Worm (Caenorhabditis elegans) whole organism, young adult: ENCODE data around the gene W01D2.1.

Source experiments
- B0035.1 ChIP-seq: sonication (generic microtip); optimal IDR thresholded peaks from 2 replicates; lab custom pipeline; 2016; ENCODE audit warnings: missing genetic modification characterization, mild to moderate bottlenecking, missing compliant biosample characterization, missing genotype, missing genetic modification reagents
- D2030.7 ChIP-seq: fragments of 200-800 bp; sonication (Bioruptor generic); IDR thresholded peaks from 2 replicates; pipeline ENCODE4 v1.3.6; 2022; ENCODE audit warnings: missing genetic modification reagents, missing genetic modification characterization, missing compliant biosample characterization
- K11D2.4 ChIP-seq: fragments of 200-800 bp; sonication (Bioruptor generic); IDR thresholded peaks from 2 replicates; pipeline ENCODE4 v1.3.6; 2022; ENCODE audit warnings: missing genetic modification reagents, missing genetic modification characterization, missing compliant biosample characterization
- K12H6.12 ChIP-seq: fragments of 200-800 bp; sonication (Bioruptor generic); optimal IDR thresholded peaks from 2 replicates; lab custom pipeline; 2018; ENCODE audit warnings: mild to moderate bottlenecking, missing genetic modification characterization, missing compliant biosample characterization
- T26A5.8 ChIP-seq: sonication (generic microtip); optimal IDR thresholded peaks from 2 replicates; lab custom pipeline; 2016; ENCODE audit warnings: missing genetic modification characterization, missing compliant biosample characterization
- Y79H2A.3 ChIP-seq: fragments of 200-800 bp; sonication (Bioruptor generic); conservative IDR thresholded peaks from 2 replicates; pipeline ENCODE4 v1.3.6; 2022; ENCODE audit warnings: missing genetic modification reagents, missing genetic modification characterization, missing compliant biosample characterization
- ZK185.1 ChIP-seq: sonication (generic microtip); optimal IDR thresholded peaks from 2 replicates; lab custom pipeline; 2016; ENCODE audit warnings: mild to moderate bottlenecking, missing genetic modification characterization, missing compliant biosample characterization; ENCODE audit not compliant: poor library complexity, severe bottlenecking
- aptf-2 ChIP-seq: fragments of 200-800 bp; sonication (Bioruptor generic); conservative IDR thresholded peaks from 2 replicates; pipeline ENCODE4 v1.3.6; 2022; ENCODE audit warnings: missing genetic modification reagents, missing genetic modification characterization, missing compliant biosample characterization
- aptf-3 ChIP-seq: fragments of 200-800 bp; sonication (Bioruptor generic); IDR thresholded peaks from 2 replicates; pipeline ENCODE4 v1.3.6; 2022; ENCODE audit warnings: missing genetic modification characterization, missing compliant biosample characterization
- athp-1 ChIP-seq: sonication (generic microtip); optimal IDR thresholded peaks from 2 replicates; lab custom pipeline; 2017; ENCODE audit warnings: mild to moderate bottlenecking, missing genetic modification characterization, missing compliant biosample characterization
- attf-3 ChIP-seq: fragments of 200-800 bp; sonication (Bioruptor generic); conservative IDR thresholded peaks from 2 replicates; pipeline ENCODE4 v1.3.6; 2022; ENCODE audit warnings: missing genetic modification reagents, missing genetic modification characterization, missing compliant biosample characterization
- attf-6 ChIP-seq: fragments of 200-800 bp; sonication (Bioruptor generic); IDR thresholded peaks from 2 replicates; pipeline ENCODE4 v1.3.6; 2022; ENCODE audit warnings: missing genetic modification reagents, missing genetic modification characterization, missing compliant biosample characterization
- bed-2 ChIP-seq: fragments of 200-800 bp; sonication (Bioruptor generic); IDR thresholded peaks from 2 replicates; pipeline ENCODE4 v1.3.6; 2022; ENCODE audit warnings: missing genetic modification reagents, missing genetic modification characterization, missing compliant biosample characterization
- ceh-40 ChIP-seq: fragments of 200-800 bp; sonication (Bioruptor generic); IDR thresholded peaks from 2 replicates; pipeline ENCODE4 v1.3.6; 2022; ENCODE audit warnings: missing genetic modification characterization, missing compliant biosample characterization
- ceh-79 ChIP-seq: sonication (generic microtip); optimal IDR thresholded peaks from 2 replicates; lab custom pipeline; 2017; ENCODE audit warnings: mild to moderate bottlenecking, missing genetic modification characterization, missing compliant biosample characterization
- egl-44 ChIP-seq: fragments of 200-800 bp; sonication (Bioruptor generic); IDR thresholded peaks from 2 replicates; pipeline ENCODE4 v1.3.6; 2022; ENCODE audit warnings: missing genetic modification reagents, missing genetic modification characterization, missing compliant biosample characterization
- ekl-4 ChIP-seq: fragments of 200-800 bp; sonication (Bioruptor generic); IDR thresholded peaks from 2 replicates; pipeline ENCODE4 v1.3.6; 2022; ENCODE audit warnings: missing genetic modification reagents, missing genetic modification characterization, missing compliant biosample characterization
- hlh-12 ChIP-seq: sonication (generic microtip); optimal IDR thresholded peaks from 2 replicates; lab custom pipeline; 2016; ENCODE audit warnings: missing genetic modification characterization, missing compliant biosample characterization
- hmg-20 ChIP-seq: fragments of 200-800 bp; sonication (Bioruptor generic); IDR thresholded peaks from 2 replicates; pipeline ENCODE4 v1.3.6; 2022; ENCODE audit warnings: missing genetic modification reagents, missing genetic modification characterization, missing compliant biosample characterization
- lin-40 ChIP-seq: sonication (generic microtip); optimal IDR thresholded peaks from 2 replicates; lab custom pipeline; 2016; ENCODE audit warnings: missing genetic modification characterization, mild to moderate bottlenecking, missing compliant biosample characterization, missing genotype, missing genetic modification reagents
- lir-1 ChIP-seq: fragments of 200-800 bp; sonication (Bioruptor generic); conservative IDR thresholded peaks from 2 replicates; pipeline ENCODE4 v1.3.6; 2022; ENCODE audit warnings: missing genetic modification reagents, missing genetic modification characterization, missing compliant biosample characterization
- lsl-1 ChIP-seq: fragments of 200-800 bp; sonication (Bioruptor generic); optimal IDR thresholded peaks from 2 replicates; lab custom pipeline; 2018; ENCODE audit warnings: mild to moderate bottlenecking, missing genetic modification characterization, moderate library complexity, missing compliant biosample characterization
- lsy-27 ChIP-seq: sonication (generic microtip); optimal IDR thresholded peaks from 2 replicates; lab custom pipeline; 2017; ENCODE audit warnings: missing genetic modification characterization, mild to moderate bottlenecking, missing compliant biosample characterization, antibody characterized with exemption, missing genotype, borderline replicate concordance; ENCODE audit not compliant: insufficient read depth
- madf-10 ChIP-seq: sonication (generic microtip); optimal IDR thresholded peaks from 2 replicates; lab custom pipeline; 2016; ENCODE audit warnings: mild to moderate bottlenecking, missing genetic modification characterization, missing compliant biosample characterization
- madf-3 ChIP-seq: fragments of 200-800 bp; sonication (Bioruptor generic); IDR thresholded peaks from 2 replicates; pipeline ENCODE4 v1.3.6; 2022; ENCODE audit warnings: missing genetic modification reagents, missing genetic modification characterization, missing compliant biosample characterization
- madf-6 ChIP-seq: fragments of 200-800 bp; sonication (Bioruptor generic); IDR thresholded peaks from 2 replicates; pipeline ENCODE4 v1.3.6; 2022; ENCODE audit warnings: missing genetic modification reagents, missing genetic modification characterization, missing compliant biosample characterization
- mxl-1 ChIP-seq: sonication (generic microtip); optimal IDR thresholded peaks from 2 replicates; lab custom pipeline; 2016; ENCODE audit warnings: missing genetic modification characterization, missing compliant biosample characterization
- nhr-179 ChIP-seq: sonication (generic microtip); optimal IDR thresholded peaks from 2 replicates; lab custom pipeline; 2016; ENCODE audit warnings: mild to moderate bottlenecking, missing genetic modification characterization, missing compliant biosample characterization
- nhr-80 ChIP-seq: sonication (generic microtip); optimal IDR thresholded peaks from 2 replicates; lab custom pipeline; 2016; ENCODE audit warnings: missing genetic modification characterization, missing compliant biosample characterization
- pbrm-1 ChIP-seq: fragments of 200-800 bp; sonication (Bioruptor generic); IDR thresholded peaks from 2 replicates; pipeline ENCODE4 v1.3.6; 2022; ENCODE audit warnings: missing genetic modification reagents, missing genetic modification characterization, missing compliant biosample characterization
- pha-4 ChIP-seq: fragments of 150-350 bp; sonication (generic microtip); optimal IDR thresholded peaks from 2 replicates; lab custom pipeline; 2014; ENCODE audit warnings: missing biosample characterization, missing genetic modification reagents, missing genetic modification characterization
- rec-8 ChIP-seq, 2 experiments: sonication (generic microtip); optimal IDR thresholded peaks; 2 replicates each; lab custom pipeline; 2016; ENCODE audit warnings: mild to moderate bottlenecking in 2 of 2, missing genetic modification characterization in 2 of 2, missing genetic modification reagents in 2 of 2, missing genotype in 2 of 2, missing biosample characterization in 1 of 2, missing compliant biosample characterization in 1 of 2, moderate library complexity in 1 of 2
- snpc-1.1 ChIP-seq: sonication (generic microtip); optimal IDR thresholded peaks from 2 replicates; lab custom pipeline; 2017; ENCODE audit warnings: missing genetic modification characterization, mild to moderate bottlenecking, missing compliant biosample characterization, antibody characterized with exemption, moderate library complexity, missing genotype, missing genetic modification reagents; ENCODE audit not compliant: insufficient read depth
- snpc-4 ChIP-seq, 5 experiments: fragments of 150-350 bp in 1 of 5; sonication (generic microtip) in 4 of 5; optimal IDR thresholded peaks; 2 replicates each; lab custom pipeline; 2014 to 2018; ENCODE audit warnings: missing genetic modification characterization in 5 of 5, missing biosample characterization in 3 of 5, antibody characterized with exemption in 2 of 5, mild to moderate bottlenecking in 2 of 5, missing compliant biosample characterization in 2 of 5, missing genotype in 2 of 5, moderate library complexity in 2 of 5, missing genetic modification reagents in 1 of 5
- tbx-9 ChIP-seq: sonication (generic microtip); optimal IDR thresholded peaks from 2 replicates; lab custom pipeline; 2016; ENCODE audit warnings: borderline replicate concordance, missing genetic modification characterization, inconsistent platforms, missing compliant biosample characterization
- tlf-1 ChIP-seq: fragments of 200-800 bp; sonication (Bioruptor generic); optimal IDR thresholded peaks from 2 replicates; lab custom pipeline; 2018; ENCODE audit warnings: mild to moderate bottlenecking, missing genetic modification characterization, missing compliant biosample characterization
- unc-130 ChIP-seq: sonication (generic microtip); optimal IDR thresholded peaks from 2 replicates; lab custom pipeline; 2016; ENCODE audit warnings: missing genetic modification reagents, missing genetic modification characterization, missing compliant biosample characterization
- xnd-1 ChIP-seq: sonication (generic microtip); optimal IDR thresholded peaks from 2 replicates; lab custom pipeline; 2016; ENCODE audit warnings: missing genotype, missing genetic modification reagents, missing genetic modification characterization, missing compliant biosample characterization
- zfh-2 ChIP-seq: fragments of 200-800 bp; sonication (Bioruptor generic); conservative IDR thresholded peaks from 2 replicates; pipeline ENCODE4 v1.3.6; 2022; ENCODE audit warnings: missing genetic modification reagents, missing genetic modification characterization, missing compliant biosample characterization
- ztf-22 ChIP-seq: fragments of 200-800 bp; sonication (Bioruptor generic); optimal IDR thresholded peaks from 2 replicates; lab custom pipeline; 2018; ENCODE audit warnings: mild to moderate bottlenecking, missing genetic modification characterization, moderate library complexity, missing compliant biosample characterization
- ztf-26 ChIP-seq: sonication (generic microtip); optimal IDR thresholded peaks from 2 replicates; lab custom pipeline; 2017; ENCODE audit warnings: missing genetic modification characterization, missing compliant biosample characterization

Gene W01D2.1

ce11 chrII:14832055-14832454 lies 16.7 kb downstream of the W01D2.1 start:
- TF ChIP-seq attf-6 (GFP tag; lab: Robert Waterston, UW), result no peak
- no peak for TF ChIP-seq snpc-4 (GFP tag; optimal IDR thresholded peaks at IDR 0.05; lab: Kevin White, UChicago)
- TF ChIP-seq snpc-4 (tag; optimal IDR thresholded peaks at IDR 0.05; lab: Kevin White, UChicago), result no peak
- no peak for TF ChIP-seq aptf-3 (GFP tag; lab: Robert Waterston, UW)
- no peak for TF ChIP-seq mxl-1 (tag; lab: Kevin White, UChicago)

- no peak for TF ChIP-seq madf-3 (GFP tag; lab: Robert Waterston, UW)
- TF ChIP-seq tlf-1 (GFP tag; lab: Kevin White, UChicago), result no peak
- TF ChIP-seq ztf-22, result no peak
- TF ChIP-seq nhr-80 (tag; lab: Kevin White, UChicago), result peak; percentile 46
- no peak for TF ChIP-seq K12H6.12 (tag; lab: Kevin White, UChicago)
- no peak for TF ChIP-seq ceh-79 (tag; lab: Kevin White, UChicago)
- no peak for TF ChIP-seq madf-10 (tag; lab: Kevin White, UChicago)
- TF ChIP-seq rec-8 (tag; optimal IDR thresholded peaks at IDR 0.05; lab: Kevin White, UChicago), result no peak
- no peak for TF ChIP-seq T26A5.8 (tag; lab: Kevin White, UChicago)
- TF ChIP-seq madf-6 (GFP tag; lab: Robert Waterston, UW), result no peak
- TF ChIP-seq lir-1, result no peak
- no peak for TF ChIP-seq pha-4 (tag; lab: Kevin White, UChicago)
- peak; percentile 16 for TF ChIP-seq ztf-26 (tag; lab: Kevin White, UChicago)
- TF ChIP-seq aptf-3 (GFP tag; lab: Robert Waterston, UW), result no peak
- no peak for TF ChIP-seq pbrm-1 (GFP tag; lab: Robert Waterston, UW)
- no peak for TF ChIP-seq bed-2 (GFP tag; lab: Robert Waterston, UW)
- TF ChIP-seq lin-40 (tag; lab: Kevin White, UChicago), result peak; percentile 51
- TF ChIP-seq snpc-4 (GFP tag; optimal IDR thresholded peaks at IDR 0.05; lab: Kevin White, UChicago), result no peak
- TF ChIP-seq snpc-4 (tag; optimal IDR thresholded peaks at IDR 0.05; lab: Kevin White, UChicago), result peak in 3 of 4 experiments; percentile 47 to 76 (median 59)
- TF ChIP-seq lsl-1 (GFP tag; lab: Kevin White, UChicago), result no peak
- no peak for TF ChIP-seq egl-44
- TF ChIP-seq hmg-20 (GFP tag; lab: Robert Waterston, UW), result no peak
- no peak for TF ChIP-seq tbx-9 (tag; lab: Kevin White, UChicago)
- TF ChIP-seq, all 124 proteins: peak for 4
Measured at ce11 chrII:14838596-14839215, 23.4 kb downstream of the W01D2.1 start.

ce11 chrII:14841253-14841652 lies 25.9 kb downstream of the W01D2.1 start:
- no peak for TF ChIP-seq pha-4 (tag; lab: Kevin White, UChicago)
- TF ChIP-seq attf-3 (GFP tag; lab: Robert Waterston, UW), result no peak
- TF ChIP-seq lsy-27 (tag; lab: Kevin White, UChicago), result no peak

DNA sequence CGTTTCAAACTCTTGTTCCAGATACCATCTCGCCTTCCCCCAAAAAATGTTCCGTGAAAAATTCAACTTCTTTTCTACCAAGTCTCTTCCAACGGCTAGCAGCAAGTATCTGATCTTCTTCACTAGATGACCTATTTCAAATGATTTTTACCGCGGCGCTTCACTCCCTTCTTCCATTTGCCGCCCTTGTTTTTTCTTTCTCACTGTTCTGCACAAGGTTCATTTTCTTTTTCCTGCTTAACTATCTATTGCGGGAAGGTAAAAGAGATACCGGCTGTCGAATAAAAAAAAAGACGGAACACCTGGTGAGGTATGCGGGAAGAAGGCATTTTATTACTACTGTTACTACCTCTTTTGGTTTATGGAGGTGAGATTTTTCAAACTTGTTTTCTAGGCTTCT lies 27.7 kb downstream of the W01D2.1 start, which contains the start of gene cdh-7:
Gene cdh-7 (plus strand): TSS at position 214 of the 400 bp plus-strand sequence.
- TF ChIP-seq ekl-4, result no peak
- TF ChIP-seq nhr-80 (tag; lab: Kevin White, UChicago), result no peak
- TF ChIP-seq mxl-1 (tag; lab: Kevin White, UChicago), result no peak
- TF ChIP-seq unc-130 (GFP tag; lab: Kevin White, UChicago), result no peak
- no peak for TF ChIP-seq zfh-2
- no peak for TF ChIP-seq D2030.7 (GFP tag; lab: Robert Waterston, UW)
- TF ChIP-seq athp-1 (tag; lab: Kevin White, UChicago), result no peak
- TF ChIP-seq aptf-2 (GFP tag; lab: Robert Waterston, UW), result no peak
- TF ChIP-seq B0035.1 (tag; lab: Kevin White, UChicago), result no peak
- no peak for TF ChIP-seq nhr-179 (tag; lab: Kevin White, UChicago)
- TF ChIP-seq ceh-40, result no peak
- TF ChIP-seq hlh-12 (tag; lab: Kevin White, UChicago), result no peak
- TF ChIP-seq Y79H2A.3, result no peak
- no peak for TF ChIP-seq K11D2.4 (GFP tag; lab: Robert Waterston, UW)
- TF ChIP-seq ZK185.1 (tag; lab: Kevin White, UChicago), result no peak
- no peak for TF ChIP-seq xnd-1 (tag; lab: Kevin White, UChicago)
- no peak for TF ChIP-seq snpc-1.1
